Worm (Caenorhabditis elegans) whole organism, L4 larva: Measurements from ENCODE around the gene vps-18.

Experiments
- F37D6.2 ChIP-seq: sonication (generic microtip); optimal IDR thresholded peaks from 2 replicates; lab custom pipeline; 2016; ENCODE audit warnings: mild to moderate bottlenecking, missing genetic modification characterization, missing compliant biosample characterization
- aly-2 ChIP-seq: sonication (generic microtip); optimal IDR thresholded peaks from 2 replicates; lab custom pipeline; 2018; ENCODE audit warnings: missing biosample characterization, missing genetic modification characterization
- ama-1 ChIP-seq: fragments of 150-350 bp; optimal IDR thresholded peaks from 2 replicates; lab custom pipeline; 2014; ENCODE audit warnings: inconsistent platforms, mixed read lengths
- dpl-1 ChIP-seq: fragments of 150-350 bp; optimal IDR thresholded peaks from 2 replicates; lab custom pipeline; 2014; ENCODE audit warnings: missing biosample characterization, missing genetic modification reagents, missing genetic modification characterization
- fos-1 ChIP-seq: fragments of 150-350 bp; optimal IDR thresholded peaks from 2 replicates; lab custom pipeline; 2014; ENCODE audit warnings: missing biosample characterization, missing genetic modification characterization
- hlh-30 ChIP-seq: sonication (generic microtip); optimal IDR thresholded peaks from 2 replicates; lab custom pipeline; 2017; ENCODE audit warnings: antibody characterized with exemption, mild to moderate bottlenecking, missing genetic modification characterization, missing compliant biosample characterization; ENCODE audit not compliant: insufficient read depth
- mep-1 ChIP-seq: fragments of 150-350 bp; sonication (generic microtip); optimal IDR thresholded peaks from 3 replicates; lab custom pipeline; 2014; ENCODE audit warnings: missing biosample characterization, missing genetic modification characterization
- nhr-25 ChIP-seq: sonication (generic microtip); optimal IDR thresholded peaks from 2 replicates; lab custom pipeline; 2017; ENCODE audit warnings: missing genetic modification characterization, mild to moderate bottlenecking, missing compliant biosample characterization, antibody characterized with exemption, moderate library complexity, borderline replicate concordance; ENCODE audit not compliant: insufficient read depth
- nhr-77 ChIP-seq: fragments of 150-350 bp; optimal IDR thresholded peaks from 2 replicates; lab custom pipeline; 2014; ENCODE audit warnings: missing biosample characterization, missing genetic modification characterization
- unc-62 ChIP-seq, 3 experiments: fragments of 150-350 bp in 1 of 3; sonication (generic microtip); optimal IDR thresholded peaks in 2 of 3; peaks in 1 of 3; 1 replicate in 1 of 3; 2 replicates in 2 of 3; lab custom pipeline; 2014 to 2017; ENCODE audit warnings: missing biosample characterization in 3 of 3, missing genetic modification characterization in 3 of 3, missing genetic modification reagents in 3 of 3, missing genotype in 1 of 3
- zag-1 ChIP-seq: fragments of 150-350 bp; optimal IDR thresholded peaks from 2 replicates; lab custom pipeline; 2014; ENCODE audit warnings: missing biosample characterization, missing genetic modification characterization
- ztf-11 ChIP-seq: fragments of 150-350 bp; optimal IDR thresholded peaks from 2 replicates; lab custom pipeline; 2014; ENCODE audit warnings: missing biosample characterization, missing genetic modification characterization

ce11 chrII:4467869-4468268 is 6.9 kb downstream of the vps-18 start, which contains the start of gene W06B4.2:
- TF ChIP-seq dpl-1 (GFP tag; lab: Kevin White, UChicago) (no peak), F37D6.2 (tag; lab: Kevin White, UChicago) (no peak), ama-1 (lab: Kevin White, UChicago) (no peak), zag-1 (tag; lab: Kevin White, UChicago) (no peak), nhr-25 (no peak), ztf-11 (tag; lab: Kevin White, UChicago) (no peak), aly-2 (tag; lab: Kevin White, UChicago) (no peak), hlh-30 (tag; lab: Kevin White, UChicago) (no peak), nhr-77 (tag; lab: Kevin White, UChicago) (no peak), unc-62 (GFP tag; optimal IDR thresholded peaks at IDR 0.05 in 1 of 2; lab: Kevin White, UChicago) (no peak), unc-62 (tag; optimal IDR thresholded peaks at IDR 0.05; lab: Kevin White, UChicago) (no peak), mep-1 (no peak), fos-1 (tag; lab: Kevin White, UChicago) (no peak)
